Worm (Caenorhabditis elegans) whole organism, L3 larva: ENCODE results near the gene T15B7.8.

Experiments
- ama-1 ChIP-seq: fragments of 150-350 bp; optimal IDR thresholded peaks from 2 replicates; lab custom pipeline; 2018
- daf-12 ChIP-seq: fragments of 150-350 bp; optimal IDR thresholded peaks from 2 replicates; lab custom pipeline; 2014; ENCODE audit warnings: missing biosample characterization, missing genetic modification reagents, missing genetic modification characterization
- elt-3 ChIP-seq, 3 experiments: fragments of 150-350 bp in 1 of 3; sonication (generic microtip) in 2 of 3; optimal IDR thresholded peaks; 2 replicates in 2 of 3; 4 replicates in 1 of 3; lab custom pipeline; 2014 to 2017; ENCODE audit warnings: missing biosample characterization in 3 of 3, missing genetic modification characterization in 3 of 3
- fkh-10 ChIP-seq: sonication (generic microtip); optimal IDR thresholded peaks from 2 replicates; lab custom pipeline; 2017; ENCODE audit warnings: missing biosample characterization, missing genetic modification reagents, missing genetic modification characterization
- fos-1 ChIP-seq: fragments of 150-350 bp; optimal IDR thresholded peaks from 2 replicates; lab custom pipeline; 2014; ENCODE audit warnings: missing biosample characterization, missing genetic modification characterization
- nfya-1 ChIP-seq: sonication (generic microtip); optimal IDR thresholded peaks from 2 replicates; lab custom pipeline; 2017; ENCODE audit warnings: missing genetic modification characterization, mild to moderate bottlenecking, missing compliant biosample characterization, antibody characterized with exemption, moderate library complexity; ENCODE audit not compliant: insufficient read depth
- nhr-25 ChIP-seq: sonication (generic microtip); optimal IDR thresholded peaks from 2 replicates; lab custom pipeline; 2017; ENCODE audit warnings: missing biosample characterization, missing genetic modification characterization
- nhr-77 ChIP-seq: fragments of 150-350 bp; optimal IDR thresholded peaks from 2 replicates; lab custom pipeline; 2014; ENCODE audit warnings: missing biosample characterization, missing genetic modification characterization
- pha-4 ChIP-seq: fragments of 150-350 bp; optimal IDR thresholded peaks from 2 replicates; lab custom pipeline; 2014; ENCODE audit warnings: missing biosample characterization, missing genetic modification reagents, missing genetic modification characterization
- sea-2 ChIP-seq: fragments of 150-350 bp; sonication (generic microtip); optimal IDR thresholded peaks from 4 replicates; lab custom pipeline; 2014; ENCODE audit warnings: missing biosample characterization, missing genetic modification reagents, missing genetic modification characterization
- snpc-4 ChIP-seq: fragments of 150-350 bp; optimal IDR thresholded peaks from 2 replicates; lab custom pipeline; 2014; ENCODE audit warnings: missing biosample characterization, missing genetic modification characterization

DNA sequence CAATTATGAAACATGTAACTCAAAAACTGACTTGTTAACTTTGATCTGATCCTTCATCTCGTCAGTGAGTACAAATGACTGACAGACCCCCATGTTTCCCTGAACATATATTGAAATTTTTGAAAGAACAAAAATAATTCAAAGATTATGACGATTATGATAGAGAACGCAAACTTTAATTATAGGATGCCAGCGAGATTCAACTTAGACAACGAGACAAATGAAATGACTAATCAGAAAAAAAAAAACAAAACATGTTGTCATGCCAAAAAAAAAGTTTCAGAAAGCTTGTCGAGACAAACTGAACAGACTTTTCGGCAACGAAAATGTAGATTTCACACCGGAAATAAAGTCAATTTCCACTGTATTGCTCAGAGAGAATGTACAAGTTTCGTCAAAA is 33.1 kb downstream of the T15B7.8 start, which contains the start of gene gpa-10:
- no peak for TF ChIP-seq elt-3 (tag; optimal IDR thresholded peaks at IDR 0.05; lab: Kevin White, UChicago)
- TF ChIP-seq nhr-77 (tag; lab: Kevin White, UChicago): no peak
- TF ChIP-seq ama-1 (lab: Kevin White, UChicago): no peak
- no peak for TF ChIP-seq nfya-1 (tag; lab: Kevin White, UChicago)
- TF ChIP-seq fkh-10 (GFP tag; lab: Kevin White, UChicago): no peak
- TF ChIP-seq nhr-25 (tag; lab: Kevin White, UChicago): no peak
- TF ChIP-seq pha-4 (tag; lab: Kevin White, UChicago): no peak
- TF ChIP-seq sea-2 (GFP tag; lab: Kevin White, UChicago): no peak
- no peak for TF ChIP-seq fos-1 (tag; lab: Kevin White, UChicago)
- TF ChIP-seq daf-12: no peak
- TF ChIP-seq snpc-4 (tag; lab: Kevin White, UChicago): no peak
